Worm (Caenorhabditis elegans) whole organism, L3 larva: Measurements from ENCODE around the gene C18A11.2.

ENCODE experiments used
- R02D3.7 ChIP-seq: fragments of 150-350 bp; optimal IDR thresholded peaks from 2 replicates; lab custom pipeline; 2014; ENCODE audit warnings: missing biosample characterization, missing genetic modification characterization
- aly-2 ChIP-seq: fragments of 150-350 bp; optimal IDR thresholded peaks from 2 replicates; lab custom pipeline; 2014; ENCODE audit warnings: missing biosample characterization, missing genetic modification characterization
- ama-1 ChIP-seq: fragments of 150-350 bp; optimal IDR thresholded peaks from 2 replicates; lab custom pipeline; 2018
- ceh-16 ChIP-seq: sonication (generic microtip); optimal IDR thresholded peaks from 2 replicates; lab custom pipeline; 2017; ENCODE audit warnings: missing biosample characterization, missing genetic modification characterization
- ceh-28 ChIP-seq: fragments of 150-350 bp; optimal IDR thresholded peaks from 2 replicates; lab custom pipeline; 2014; ENCODE audit warnings: missing biosample characterization, missing genetic modification reagents, missing genetic modification characterization
- ceh-82 ChIP-seq: fragments of 150-350 bp; optimal IDR thresholded peaks from 2 replicates; lab custom pipeline; 2014; ENCODE audit warnings: missing biosample characterization, missing genetic modification characterization
- ceh-9 ChIP-seq: sonication (generic microtip); optimal IDR thresholded peaks from 2 replicates; lab custom pipeline; 2018; ENCODE audit warnings: missing biosample characterization, missing genetic modification characterization
- daf-12 ChIP-seq: fragments of 150-350 bp; optimal IDR thresholded peaks from 2 replicates; lab custom pipeline; 2014; ENCODE audit warnings: missing biosample characterization, missing genetic modification reagents, missing genetic modification characterization
- egl-27 ChIP-seq: sonication (generic microtip); optimal IDR thresholded peaks from 4 replicates; lab custom pipeline; 2017; ENCODE audit warnings: missing biosample characterization, missing genetic modification reagents, missing genetic modification characterization
- egl-5 ChIP-seq: fragments of 150-350 bp; optimal IDR thresholded peaks from 2 replicates; lab custom pipeline; 2017; ENCODE audit warnings: missing biosample characterization, missing genetic modification reagents, missing genetic modification characterization, inconsistent platforms
- elt-1 ChIP-seq: fragments of 150-350 bp; optimal IDR thresholded peaks from 2 replicates; lab custom pipeline; 2014; ENCODE audit warnings: missing biosample characterization, missing genetic modification characterization
- elt-2 ChIP-seq: sonication (generic microtip); optimal IDR thresholded peaks from 2 replicates; lab custom pipeline; 2016; ENCODE audit warnings: missing genetic modification reagents, mild to moderate bottlenecking, missing genetic modification characterization, missing compliant biosample characterization
- elt-3 ChIP-seq, 3 experiments: fragments of 150-350 bp in 1 of 3; sonication (generic microtip) in 2 of 3; optimal IDR thresholded peaks; 2 replicates in 2 of 3; 4 replicates in 1 of 3; lab custom pipeline; 2014 to 2017; ENCODE audit warnings: missing biosample characterization in 3 of 3, missing genetic modification characterization in 3 of 3
- eor-1 ChIP-seq, 2 experiments: fragments of 150-350 bp; optimal IDR thresholded peaks; 2 replicates each; lab custom pipeline; 2014 to 2018; ENCODE audit warnings: missing biosample characterization in 2 of 2, missing genetic modification characterization in 2 of 2
- fkh-10 ChIP-seq: sonication (generic microtip); optimal IDR thresholded peaks from 2 replicates; lab custom pipeline; 2017; ENCODE audit warnings: missing biosample characterization, missing genetic modification reagents, missing genetic modification characterization
- fkh-2 ChIP-seq: fragments of 150-350 bp; optimal IDR thresholded peaks from 2 replicates; lab custom pipeline; 2014; ENCODE audit warnings: missing biosample characterization, missing genetic modification reagents, missing genetic modification characterization
- fos-1 ChIP-seq: fragments of 150-350 bp; optimal IDR thresholded peaks from 2 replicates; lab custom pipeline; 2014; ENCODE audit warnings: missing biosample characterization, missing genetic modification characterization
- hmg-11 ChIP-seq: sonication (generic microtip); optimal IDR thresholded peaks from 2 replicates; lab custom pipeline; 2016; ENCODE audit warnings: missing genetic modification characterization, missing compliant biosample characterization
- jun-1 ChIP-seq: fragments of 150-350 bp; optimal IDR thresholded peaks from 2 replicates; lab custom pipeline; 2014; ENCODE audit warnings: missing biosample characterization, missing genetic modification reagents, missing genetic modification characterization
- lin-15B ChIP-seq: fragments of 150-350 bp; optimal IDR thresholded peaks from 2 replicates; lab custom pipeline; 2014; ENCODE audit warnings: missing biosample characterization, missing genetic modification characterization
- lin-39 ChIP-seq: fragments of 150-350 bp; optimal IDR thresholded peaks from 2 replicates; lab custom pipeline; 2018; ENCODE audit warnings: missing biosample characterization, missing genetic modification reagents, missing genetic modification characterization
- lsy-12 ChIP-seq: sonication (generic microtip); optimal IDR thresholded peaks from 2 replicates; lab custom pipeline; 2016; ENCODE audit warnings: mild to moderate bottlenecking, missing genetic modification characterization, missing compliant biosample characterization
- mdl-1 ChIP-seq: fragments of 150-350 bp; optimal IDR thresholded peaks from 2 replicates; lab custom pipeline; 2014; ENCODE audit warnings: missing biosample characterization, missing genetic modification characterization
- mml-1 ChIP-seq: fragments of 150-350 bp; sonication (generic microtip); optimal IDR thresholded peaks from 3 replicates; lab custom pipeline; 2014; ENCODE audit warnings: missing biosample characterization, missing genetic modification characterization
- nfya-1 ChIP-seq: sonication (generic microtip); optimal IDR thresholded peaks from 2 replicates; lab custom pipeline; 2017; ENCODE audit warnings: missing genetic modification characterization, mild to moderate bottlenecking, missing compliant biosample characterization, antibody characterized with exemption, moderate library complexity; ENCODE audit not compliant: insufficient read depth
- nhr-11 ChIP-seq: fragments of 150-350 bp; optimal IDR thresholded peaks from 2 replicates; lab custom pipeline; 2014; ENCODE audit warnings: missing biosample characterization, missing genetic modification characterization
- nhr-12 ChIP-seq: fragments of 150-350 bp; optimal IDR thresholded peaks from 2 replicates; lab custom pipeline; 2014; ENCODE audit warnings: missing biosample characterization, missing genetic modification characterization
- nhr-23 ChIP-seq: fragments of 150-350 bp; optimal IDR thresholded peaks from 2 replicates; lab custom pipeline; 2014; ENCODE audit warnings: missing biosample characterization, missing genetic modification reagents, missing genetic modification characterization
- nhr-237 ChIP-seq: fragments of 150-350 bp; optimal IDR thresholded peaks from 2 replicates; lab custom pipeline; 2014; ENCODE audit warnings: missing biosample characterization, missing genetic modification characterization
- nhr-25 ChIP-seq: sonication (generic microtip); optimal IDR thresholded peaks from 2 replicates; lab custom pipeline; 2017; ENCODE audit warnings: missing biosample characterization, missing genetic modification characterization
- nhr-28 ChIP-seq: fragments of 150-350 bp; optimal IDR thresholded peaks from 2 replicates; lab custom pipeline; 2014; ENCODE audit warnings: missing biosample characterization, missing genetic modification characterization
- nhr-43 ChIP-seq: sonication (generic microtip); optimal IDR thresholded peaks from 2 replicates; lab custom pipeline; 2016; ENCODE audit warnings: mild to moderate bottlenecking, missing genetic modification characterization, missing compliant biosample characterization; ENCODE audit not compliant: poor library complexity, severe bottlenecking
- nhr-67 ChIP-seq: fragments of 150-350 bp; optimal IDR thresholded peaks from 2 replicates; lab custom pipeline; 2014; ENCODE audit warnings: missing biosample characterization, missing genetic modification characterization
- nhr-76 ChIP-seq: fragments of 150-350 bp; sonication (generic microtip); optimal IDR thresholded peaks from 5 replicates; lab custom pipeline; 2014; ENCODE audit warnings: missing biosample characterization, missing genetic modification characterization
- nhr-77 ChIP-seq: fragments of 150-350 bp; optimal IDR thresholded peaks from 2 replicates; lab custom pipeline; 2014; ENCODE audit warnings: missing biosample characterization, missing genetic modification characterization
- pha-4 ChIP-seq: fragments of 150-350 bp; optimal IDR thresholded peaks from 2 replicates; lab custom pipeline; 2014; ENCODE audit warnings: missing biosample characterization, missing genetic modification reagents, missing genetic modification characterization
- pqm-1 ChIP-seq: fragments of 150-350 bp; optimal IDR thresholded peaks from 2 replicates; lab custom pipeline; 2017; ENCODE audit warnings: missing biosample characterization, missing genetic modification characterization, inconsistent platforms
- sea-2 ChIP-seq: fragments of 150-350 bp; sonication (generic microtip); optimal IDR thresholded peaks from 4 replicates; lab custom pipeline; 2014; ENCODE audit warnings: missing biosample characterization, missing genetic modification reagents, missing genetic modification characterization
- skn-1 ChIP-seq: fragments of 150-350 bp; optimal IDR thresholded peaks from 2 replicates; lab custom pipeline; 2014; ENCODE audit warnings: missing biosample characterization, missing genetic modification characterization
- snpc-4 ChIP-seq: fragments of 150-350 bp; optimal IDR thresholded peaks from 2 replicates; lab custom pipeline; 2014; ENCODE audit warnings: missing biosample characterization, missing genetic modification characterization
- unc-39 ChIP-seq: sonication (generic microtip); optimal IDR thresholded peaks from 4 replicates; lab custom pipeline; 2017; ENCODE audit warnings: missing biosample characterization, missing genetic modification characterization
- zag-1 ChIP-seq: fragments of 150-350 bp; optimal IDR thresholded peaks from 2 replicates; lab custom pipeline; 2014; ENCODE audit warnings: missing biosample characterization, missing genetic modification characterization
- ztf-11 ChIP-seq: fragments of 150-350 bp; optimal IDR thresholded peaks from 2 replicates; lab custom pipeline; 2014; ENCODE audit warnings: missing biosample characterization, missing genetic modification characterization
- ztf-4 ChIP-seq: fragments of 150-350 bp; optimal IDR thresholded peaks from 2 replicates; lab custom pipeline; 2014; ENCODE audit warnings: missing biosample characterization, missing genetic modification characterization

The C18A11.2 gene

DNA sequence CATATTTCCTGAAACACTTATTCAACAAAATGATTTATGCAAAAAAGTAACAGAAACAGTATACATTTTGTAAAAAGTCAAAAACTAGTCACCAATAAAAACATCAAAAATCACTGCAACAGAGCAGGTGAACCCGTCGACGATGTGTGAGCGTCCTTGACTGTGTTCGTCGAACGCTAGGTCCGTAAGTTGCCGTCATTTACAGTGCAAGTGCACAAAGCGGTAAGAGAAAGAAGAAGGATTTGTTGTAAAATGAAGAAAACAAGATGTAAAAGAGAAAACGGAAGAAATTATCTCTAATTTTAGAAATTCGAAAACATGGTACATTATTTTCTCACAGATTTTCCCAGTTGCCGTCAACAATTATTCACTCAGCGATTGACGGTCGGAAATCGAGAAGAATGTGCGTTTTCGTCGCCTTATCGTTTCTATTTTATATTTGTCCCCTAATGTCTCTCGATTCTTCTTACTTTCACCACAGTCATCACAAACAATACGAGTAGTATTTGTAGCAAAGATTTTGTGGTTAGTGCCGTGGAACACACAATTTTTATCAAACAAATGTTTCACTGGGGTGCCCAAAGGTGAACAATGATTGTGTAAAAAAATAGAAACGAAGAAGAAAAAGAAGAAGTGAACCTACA, 22.0 kb downstream of the C18A11.2 start (continued):
- TF ChIP-seq jun-1 (tag; lab: Kevin White, UChicago) (peak; percentile 11), ceh-28 (tag; lab: Kevin White, UChicago) (no peak), fkh-2 (no peak), lsy-12 (tag; lab: Kevin White, UChicago) (no peak), eor-1 (tag; optimal IDR thresholded peaks at IDR 0.05; lab: Kevin White, UChicago) (no peak)
- TF ChIP-seq, all 47 proteins: peak for 7

DNA sequence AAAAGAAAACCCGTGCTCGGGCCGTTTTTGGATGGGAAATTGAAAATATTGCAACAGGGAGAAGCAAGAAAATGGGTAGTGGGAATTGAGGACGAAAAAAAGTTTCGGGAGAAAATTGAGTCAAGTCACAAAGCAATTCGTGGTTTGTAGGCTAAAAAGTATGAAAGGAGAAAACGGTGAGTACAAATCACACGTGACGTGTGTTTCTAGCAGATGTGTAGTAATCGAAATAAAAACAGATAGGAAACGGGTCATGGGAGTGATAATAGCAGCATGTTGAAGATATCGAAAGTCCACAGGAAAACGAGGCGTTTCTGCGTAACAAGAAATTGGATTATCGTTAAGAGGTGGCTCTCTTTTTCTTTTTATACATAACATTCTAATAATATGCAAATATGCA, 22.5 kb downstream of the C18A11.2 start:
- TF ChIP-seq nfya-1 (tag; lab: Kevin White, UChicago) (peak; percentile 12), nhr-11 (tag; lab: Kevin White, UChicago) (peak; percentile 77), nhr-43 (peak; percentile 50), lin-15B (no peak), aly-2 (no peak), fkh-10 (GFP tag; lab: Kevin White, UChicago) (peak; percentile 31), elt-2 (tag; lab: Kevin White, UChicago) (peak; percentile 30)

DNA sequence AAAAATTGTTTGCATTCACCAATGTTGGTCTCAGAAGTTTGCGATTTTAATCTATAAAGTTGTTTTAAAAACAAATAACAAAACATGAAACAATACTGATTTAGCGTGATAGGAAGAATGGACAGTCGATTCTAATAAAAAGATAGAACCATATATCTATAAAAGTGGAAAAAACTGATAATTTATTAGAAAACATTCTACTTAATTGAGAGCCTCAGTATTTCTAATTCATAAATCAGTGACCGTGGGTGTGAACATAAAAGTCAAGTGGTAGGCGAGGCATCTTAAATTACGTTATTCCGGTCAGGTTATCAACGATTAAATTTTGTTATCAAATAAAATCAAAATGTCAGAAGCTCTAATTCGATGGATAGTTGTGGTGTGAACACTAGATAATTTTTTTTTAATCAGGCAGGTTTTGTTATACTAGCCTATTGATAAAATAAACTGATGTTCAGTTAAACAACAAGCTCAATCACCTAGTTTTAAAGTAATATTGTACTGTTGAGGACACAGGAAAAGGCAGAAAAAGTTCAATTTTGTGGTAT, 31.5 kb downstream of the C18A11.2 start, which contains the start of gene catp-5:
TSS of gene catp-5 (minus strand) at position 51 of the 548 bp plus-strand sequence.
- TF ChIP-seq lsy-12 (tag; lab: Kevin White, UChicago) = no peak
- no peak for TF ChIP-seq nhr-28
- no peak for TF ChIP-seq fos-1 (tag; lab: Kevin White, UChicago)
- no peak for TF ChIP-seq hmg-11 (tag; lab: Kevin White, UChicago)
- TF ChIP-seq zag-1 (tag; lab: Kevin White, UChicago) = no peak
- peak; percentile 85 for TF ChIP-seq elt-2 (tag; lab: Kevin White, UChicago)
- TF ChIP-seq pqm-1 (tag; lab: Kevin White, UChicago) = peak; percentile 46
- no peak for TF ChIP-seq ama-1 (lab: Kevin White, UChicago)
- TF ChIP-seq ztf-4 (tag; lab: Kevin White, UChicago) = no peak

DNA sequence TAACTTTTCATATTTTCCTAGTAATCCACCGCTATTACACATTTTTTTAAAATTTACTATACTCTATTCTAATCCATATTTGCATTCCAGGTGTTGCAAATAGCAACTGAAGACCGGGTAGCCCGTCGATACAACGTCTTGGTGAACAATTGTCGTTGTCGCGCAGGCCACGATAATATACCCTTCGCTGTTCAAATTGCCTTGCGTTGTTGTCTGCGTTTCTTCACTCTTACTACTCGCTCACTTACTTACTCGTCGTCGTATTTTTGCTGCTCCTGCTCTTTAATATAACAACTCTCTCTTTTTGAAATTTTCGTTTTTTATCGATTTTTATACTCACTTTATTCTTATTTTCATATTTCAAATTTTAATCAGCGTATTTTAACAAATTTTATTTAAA, 36.5 kb downstream of the C18A11.2 start, which contains the start of gene K07E3.2:
TSS of gene K07E3.2 (plus strand) at position 400 of the 400 bp plus-strand sequence.
- TF ChIP-seq aly-2 (no peak), mml-1 (tag; lab: Kevin White, UChicago) (no peak), ama-1 (lab: Kevin White, UChicago) (no peak), nhr-23 (no peak), ceh-82 (tag; lab: Kevin White, UChicago) (no peak), ztf-11 (tag; lab: Kevin White, UChicago) (no peak), nhr-76 (no peak), nhr-25 (tag; lab: Kevin White, UChicago) (peak; percentile 24), nhr-67 (tag; lab: Kevin White, UChicago) (no peak), ztf-4 (tag; lab: Kevin White, UChicago) (no peak), zag-1 (tag; lab: Kevin White, UChicago) (no peak), ceh-9 (tag; lab: Kevin White, UChicago) (no peak), elt-3 (tag; optimal IDR thresholded peaks at IDR 0.05; lab: Kevin White, UChicago) (no peak), fos-1 (tag; lab: Kevin White, UChicago) (no peak), pha-4 (tag; lab: Kevin White, UChicago) (no peak), hmg-11 (tag; lab: Kevin White, UChicago) (peak; percentile 49), lin-39 (tag; lab: Kevin White, UChicago) (no peak), unc-39 (tag; lab: Kevin White, UChicago) (no peak), lin-15B (no peak), nhr-12 (tag; lab: Kevin White, UChicago) (no peak), ceh-16 (tag; lab: Kevin White, UChicago) (no peak), sea-2 (GFP tag; lab: Kevin White, UChicago) (no peak), nhr-237 (tag; lab: Kevin White, UChicago) (no peak), fkh-2 (no peak), egl-27 (tag; lab: Kevin White, UChicago) (no peak), snpc-4 (tag; lab: Kevin White, UChicago) (no peak), fkh-10 (GFP tag; lab: Kevin White, UChicago) (no peak), elt-1 (tag; lab: Kevin White, UChicago) (no peak), R02D3.7 (tag; lab: Kevin White, UChicago) (no peak), daf-12 (tag; lab: Kevin White, UChicago) (no peak), lsy-12 (tag; lab: Kevin White, UChicago) (no peak), nhr-77 (tag; lab: Kevin White, UChicago) (no peak), egl-5 (tag; lab: Kevin White, UChicago) (no peak), ceh-28 (tag; lab: Kevin White, UChicago) (peak; percentile 51), mdl-1 (tag; lab: Kevin White, UChicago) (no peak), nhr-28 (no peak), skn-1 (tag; lab: Kevin White, UChicago) (no peak), eor-1 (tag; optimal IDR thresholded peaks at IDR 0.05; lab: Kevin White, UChicago) (no peak), nhr-43 (peak; percentile 57), pqm-1 (tag; lab: Kevin White, UChicago) (no peak), jun-1 (tag; lab: Kevin White, UChicago) (peak; percentile 13), nfya-1 (tag; lab: Kevin White, UChicago) (peak; percentile 6)
